Worm (Caenorhabditis elegans): Measurements from ENCODE around the gene tig-3.

ce11 chrII:15251593-15251992 lies at the start of gene tig-3:
- TF ChIP-seq nhr-11 (tag; optimal IDR thresholded peaks at IDR 0.05) (no peak), unc-62 (GFP tag; optimal IDR thresholded peaks at IDR 0.05) (no peak), fkh-10 (GFP tag; optimal IDR thresholded peaks at IDR 0.05) (no peak), elt-1 (tag; optimal IDR thresholded peaks at IDR 0.05) (no peak), sea-2 (GFP tag; optimal IDR thresholded peaks at IDR 0.05) (no peak), pha-4 (tag; optimal IDR thresholded peaks at IDR 0.05) (no peak), aly-2 (tag; optimal IDR thresholded peaks at IDR 0.05) (no peak), R02D3.7 (tag; optimal IDR thresholded peaks at IDR 0.05) (no peak)
